Worm (Caenorhabditis elegans) whole organism, L4/young adult: ENCODE data around the gene nlr-1.

Experiments used
- W03F9.2 ChIP-seq: fragments of 150-350 bp; optimal IDR thresholded peaks from 2 replicates; lab custom pipeline; 2014; ENCODE audit warnings: missing biosample characterization, missing genetic modification characterization
- dao-5 ChIP-seq: sonication (generic microtip); optimal IDR thresholded peaks from 2 replicates; lab custom pipeline; 2016; ENCODE audit warnings: missing genotype, missing genetic modification characterization, moderate library complexity, missing compliant biosample characterization
- him-1 ChIP-seq: sonication (generic microtip); optimal IDR thresholded peaks from 2 replicates; lab custom pipeline; 2016; ENCODE audit warnings: missing genotype, missing genetic modification reagents, missing genetic modification characterization, missing compliant biosample characterization

Gene nlr-1

ce11 chrIV:12124314-12125084, 53.6 kb downstream of the nlr-1 start, which contains the start of gene dhhc-6:
dhhc-6 (plus strand) TSS chrIV:12124952.
- TF ChIP-seq him-1 (tag; lab: Kevin White, UChicago) (no peak), W03F9.2 (tag; lab: Kevin White, UChicago) (no peak), dao-5 (no peak)

ce11 chrIV:12122874-12123664, 55.1 kb downstream of the nlr-1 start, which contains the start of gene aly-3:
aly-3 (plus strand) TSS chrIV:12123282.
- TF ChIP-seq him-1 (tag; lab: Kevin White, UChicago) (no peak), W03F9.2 (tag; lab: Kevin White, UChicago) (no peak), dao-5 (no peak)

- TF ChIP-seq dao-5 (no peak), W03F9.2 (tag; lab: Kevin White, UChicago) (peak; percentile 53), him-1 (tag; lab: Kevin White, UChicago) (no peak)
Observed at ce11 chrIV:12121076-12121475, 57.1 kb downstream of the nlr-1 start, which contains the start of the genes ddb-1 and M18.6. ddb-1 (minus strand) TSS chrIV:12121165. M18.6 (plus strand) TSS chrIV:12121310.
